Fruit fly (Drosophila melanogaster) whole organism, embryonic: Measurements from ENCODE around the gene CG10738.

Source experiments
- ATbp ChIP-seq: fragments of 200-800 bp; sonication (Bioruptor generic); optimal IDR thresholded peaks from 2 replicates; lab custom pipeline; 2017; ENCODE audit warnings: missing biosample characterization, mild to moderate bottlenecking, missing genetic modification characterization, missing genetic modification reagents
- Bdp1 ChIP-seq: fragments of 200-800 bp; sonication (Bioruptor generic); optimal IDR thresholded peaks from 3 replicates; lab custom pipeline; 2016; ENCODE audit warnings: missing biosample characterization, missing genetic modification characterization
- Bgb ChIP-seq: fragments of 200-800 bp; sonication (Bioruptor generic); IDR thresholded peaks from 2 replicates; pipeline ENCODE4 v1.3.6; 2022; ENCODE audit warnings: missing biosample characterization, missing genetic modification characterization; ENCODE audit not compliant: partially characterized antibody
- CG11504 ChIP-seq: fragments of 200-800 bp; sonication (Bioruptor generic); optimal IDR thresholded peaks from 3 replicates; lab custom pipeline; 2019; ENCODE audit warnings: missing biosample characterization, mild to moderate bottlenecking, missing genetic modification characterization, moderate library complexity
- CG11695 ChIP-seq: fragments of 200-800 bp; sonication (Bioruptor generic); IDR thresholded peaks from 3 replicates; pipeline ENCODE4 v1.3.6; 2022; ENCODE audit warnings: missing biosample characterization, missing genetic modification characterization
- CG14860 ChIP-seq: fragments of 200-800 bp; sonication (Bioruptor generic); IDR thresholded peaks from 3 replicates; pipeline ENCODE4 v1.3.6; 2022; ENCODE audit warnings: missing biosample characterization, missing genetic modification characterization; ENCODE audit not compliant: partially characterized antibody
- CG18619 ChIP-seq: fragments of 200-800 bp; sonication (Bioruptor generic); optimal IDR thresholded peaks from 3 replicates; lab custom pipeline; 2017; ENCODE audit warnings: missing biosample characterization, mild to moderate bottlenecking, missing genetic modification characterization
- CG2129 ChIP-seq: fragments of 200-800 bp; sonication (Bioruptor generic); IDR thresholded peaks from 2 replicates; pipeline ENCODE4 v1.3.6; 2022; ENCODE audit warnings: missing biosample characterization, missing genetic modification characterization; ENCODE audit not compliant: partially characterized antibody
- CG32767 ChIP-seq: fragments of 200-800 bp; sonication (Bioruptor generic); IDR thresholded peaks from 2 replicates; pipeline ENCODE4 v1.3.6; 2022; ENCODE audit warnings: missing biosample characterization, missing genetic modification characterization
- CG42726 ChIP-seq: fragments of 200-800 bp; sonication (Bioruptor generic); IDR thresholded peaks from 2 replicates; pipeline ENCODE4 v1.3.6; 2022; ENCODE audit warnings: missing biosample characterization, missing genetic modification characterization; ENCODE audit not compliant: partially characterized antibody
- CG4360 ChIP-seq: fragments of 200-800 bp; sonication (Bioruptor generic); IDR thresholded peaks from 2 replicates; pipeline ENCODE4 v1.3.6; 2022; ENCODE audit warnings: missing biosample characterization, missing genetic modification characterization
- CG6689 ChIP-seq: fragments of 200-800 bp; sonication (Bioruptor generic); IDR thresholded peaks from 2 replicates; pipeline ENCODE4 v1.3.6; 2022; ENCODE audit warnings: missing biosample characterization, missing genetic modification characterization
- CG7963 ChIP-seq: fragments of 200-800 bp; sonication (Bioruptor generic); IDR thresholded peaks from 3 replicates; pipeline ENCODE4 v1.3.6; 2022; ENCODE audit warnings: missing biosample characterization, missing genetic modification characterization; ENCODE audit not compliant: partially characterized antibody
- CG8388 ChIP-seq: fragments of 200-800 bp; sonication (Bioruptor generic); optimal IDR thresholded peaks from 2 replicates; lab custom pipeline; 2019; ENCODE audit warnings: missing biosample characterization, mild to moderate bottlenecking, missing genetic modification characterization, moderate library complexity
- Dbx ChIP-seq: fragments of 200-800 bp; sonication (Bioruptor generic); IDR thresholded peaks from 3 replicates; pipeline ENCODE4 v1.3.6; 2022; ENCODE audit warnings: missing biosample characterization, missing genetic modification characterization
- Dll ChIP-seq: fragments of 200-800 bp; sonication (Bioruptor generic); IDR thresholded peaks from 4 replicates; pipeline ENCODE4 v1.3.6; 2022; ENCODE audit warnings: missing biosample characterization, missing genetic modification characterization; ENCODE audit not compliant: partially characterized antibody
- E2f1 ChIP-seq: fragments of 200-800 bp; sonication (Bioruptor generic); IDR thresholded peaks from 2 replicates; pipeline ENCODE4 v1.3.6; 2022; ENCODE audit warnings: missing biosample characterization, missing genetic modification characterization
- HLH4C ChIP-seq: fragments of 200-800 bp; sonication (Bioruptor generic); IDR thresholded peaks from 3 replicates; pipeline ENCODE4 v1.3.6; 2022; ENCODE audit warnings: missing biosample characterization, missing genetic modification characterization; ENCODE audit not compliant: partially characterized antibody
- HLH54F ChIP-seq: fragments of 200-800 bp; sonication (Bioruptor generic); optimal IDR thresholded peaks from 3 replicates; lab custom pipeline; 2016; ENCODE audit warnings: missing biosample characterization, missing genetic modification characterization
- HmgD ChIP-seq: fragments of 200-800 bp; sonication (Bioruptor generic); optimal IDR thresholded peaks from 3 replicates; lab custom pipeline; 2016; ENCODE audit warnings: missing biosample characterization, missing genetic modification characterization
- Hmr ChIP-seq: fragments of 200-800 bp; sonication (Bioruptor generic); optimal IDR thresholded peaks from 3 replicates; lab custom pipeline; 2017; ENCODE audit warnings: mild to moderate bottlenecking, missing biosample characterization, missing genetic modification reagents, missing genetic modification characterization
- Hr3 ChIP-seq: fragments of 200-800 bp; sonication (Bioruptor generic); optimal IDR thresholded peaks from 3 replicates; lab custom pipeline; 2016; ENCODE audit warnings: missing biosample characterization, missing genetic modification characterization
- Scr ChIP-seq: fragments of 200-800 bp; sonication (Bioruptor generic); IDR thresholded peaks from 2 replicates; pipeline ENCODE4 v1.3.6; 2022; ENCODE audit warnings: missing biosample characterization, missing genetic modification characterization; ENCODE audit not compliant: partially characterized antibody
- Sin3A ChIP-seq: fragments of >200 bp; optimal IDR thresholded peaks from 2 replicates; lab custom pipeline; 2018
- Sry-δ ChIP-seq: fragments of 200-800 bp; sonication (Bioruptor generic); optimal IDR thresholded peaks from 2 replicates; lab custom pipeline; 2016; ENCODE audit warnings: missing biosample characterization, missing genetic modification characterization
- TFAM ChIP-seq: fragments of 200-800 bp; sonication (Bioruptor generic); optimal IDR thresholded peaks from 2 replicates; lab custom pipeline; 2017; ENCODE audit warnings: missing biosample characterization, missing genetic modification characterization, inconsistent platforms
- Tbp ChIP-seq: fragments of >200 bp; optimal IDR thresholded peaks from 2 replicates; lab custom pipeline; 2018; ENCODE audit warnings: missing biosample characterization, missing genetic modification characterization
- Trl ChIP-seq, 3 experiments: fragments of >200 bp in 2 of 3; fragments of 200-800 bp in 1 of 3; sonication (Bioruptor generic) in 1 of 3; optimal IDR thresholded peaks; 2 replicates in 1 of 3; 3 replicates in 2 of 3; lab custom pipeline; 2016 to 2017; ENCODE audit warnings: missing biosample characterization in 1 of 3, missing genetic modification characterization in 1 of 3
- amos ChIP-seq: fragments of 200-800 bp; sonication (Bioruptor generic); IDR thresholded peaks from 2 replicates; pipeline ENCODE4 v1.3.6; 2022; ENCODE audit warnings: missing biosample characterization, missing genetic modification characterization; ENCODE audit not compliant: partially characterized antibody
- ash1 ChIP-seq: fragments of 200-800 bp; sonication (Bioruptor generic); optimal IDR thresholded peaks from 2 replicates; lab custom pipeline; 2018; ENCODE audit warnings: missing biosample characterization, mild to moderate bottlenecking, missing genetic modification characterization
- ato ChIP-seq: fragments of 200-800 bp; sonication (Bioruptor generic); IDR thresholded peaks from 2 replicates; pipeline ENCODE4 v1.3.6; 2022; ENCODE audit warnings: missing biosample characterization, missing genetic modification characterization; ENCODE audit not compliant: partially characterized antibody
- crc ChIP-seq: fragments of 200-800 bp; sonication (Bioruptor generic); optimal IDR thresholded peaks from 2 replicates; lab custom pipeline; 2016; ENCODE audit warnings: missing biosample characterization, missing genetic modification characterization
- dmrt99B ChIP-seq: fragments of 200-800 bp; sonication (Bioruptor generic); optimal IDR thresholded peaks from 2 replicates; lab custom pipeline; 2018; ENCODE audit warnings: missing biosample characterization, mild to moderate bottlenecking, missing genetic modification characterization, moderate library complexity
- fd3F ChIP-seq: fragments of 200-800 bp; sonication (Bioruptor generic); optimal IDR thresholded peaks from 2 replicates; lab custom pipeline; 2018; ENCODE audit warnings: missing biosample characterization, mild to moderate bottlenecking, missing genetic modification characterization, moderate library complexity
- hb ChIP-seq: fragments of 200-800 bp; sonication (Bioruptor generic); IDR thresholded peaks from 3 replicates; pipeline ENCODE4 v1.3.6; 2022; ENCODE audit warnings: missing biosample characterization, missing genetic modification characterization; ENCODE audit not compliant: partially characterized antibody
- ken ChIP-seq: fragments of 200-800 bp; sonication (Bioruptor generic); IDR thresholded peaks from 3 replicates; pipeline ENCODE4 v1.3.6; 2022; ENCODE audit warnings: missing biosample characterization, missing genetic modification characterization
- klu ChIP-seq: fragments of 200-800 bp; sonication (Bioruptor generic); IDR thresholded peaks from 2 replicates; pipeline ENCODE4 v1.3.6; 2022; ENCODE audit warnings: missing biosample characterization, missing genetic modification characterization
- lola ChIP-seq, 3 experiments: fragments of >200 bp in 2 of 3; fragments of 200-800 bp in 1 of 3; sonication (Bioruptor generic) in 1 of 3; optimal IDR thresholded peaks; 2 replicates each; lab custom pipeline; 2017 to 2019; ENCODE audit warnings: missing biosample characterization in 3 of 3, missing genetic modification characterization in 3 of 3, mild to moderate bottlenecking in 1 of 3, moderate library complexity in 1 of 3
- mld ChIP-seq: fragments of 200-800 bp; sonication (Bioruptor generic); IDR thresholded peaks from 3 replicates; pipeline ENCODE4 v1.3.6; 2022; ENCODE audit warnings: missing biosample characterization, missing genetic modification characterization; ENCODE audit not compliant: partially characterized antibody
- nerfin-2 ChIP-seq: fragments of 200-800 bp; sonication (Bioruptor generic); IDR thresholded peaks from 2 replicates; pipeline ENCODE4 v1.3.6; 2022; ENCODE audit warnings: missing biosample characterization, missing genetic modification characterization; ENCODE audit not compliant: partially characterized antibody
- pb ChIP-seq: fragments of 200-800 bp; sonication (Bioruptor generic); optimal IDR thresholded peaks from 3 replicates; lab custom pipeline; 2016; ENCODE audit warnings: missing biosample characterization, missing genetic modification characterization
- ro ChIP-seq: fragments of 200-800 bp; sonication (Bioruptor generic); IDR thresholded peaks from 2 replicates; pipeline ENCODE4 v1.3.6; 2022; ENCODE audit warnings: missing biosample characterization, missing genetic modification characterization
- sima ChIP-seq: fragments of 200-800 bp; sonication (Bioruptor generic); optimal IDR thresholded peaks from 2 replicates; lab custom pipeline; 2016; ENCODE audit warnings: missing biosample characterization, missing genetic modification characterization
- toy ChIP-seq: fragments of 200-800 bp; sonication (Bioruptor generic); IDR thresholded peaks from 2 replicates; pipeline ENCODE4 v1.3.6; 2022; ENCODE audit warnings: missing biosample characterization, missing genetic modification characterization
- ttk ChIP-seq: fragments of 200-800 bp; sonication (Bioruptor generic); IDR thresholded peaks from 2 replicates; pipeline ENCODE4 v2.1.2; 2022; ENCODE audit warnings: missing biosample characterization, missing genetic modification characterization
- wek ChIP-seq: fragments of 200-800 bp; sonication (Bioruptor generic); optimal IDR thresholded peaks from 3 replicates; lab custom pipeline; 2018; ENCODE audit warnings: missing biosample characterization, mild to moderate bottlenecking, missing genetic modification characterization, moderate library complexity
- zen2 ChIP-seq: fragments of 200-800 bp; sonication (Bioruptor generic); IDR thresholded peaks from 3 replicates; pipeline ENCODE4 v1.3.6; 2022; ENCODE audit warnings: missing biosample characterization, missing genetic modification characterization; ENCODE audit not compliant: partially characterized antibody
- zfh1 ChIP-seq: fragments of 200-800 bp; sonication (Bioruptor generic); IDR thresholded peaks from 3 replicates; pipeline ENCODE4 v1.3.6; 2022; ENCODE audit warnings: missing biosample characterization, missing genetic modification characterization

CG10738 gene

dm6 chr3L:13432791-13433190 is 17.8 kb upstream of the CG10738 start (continued):
- TF ChIP-seq amos (GFP tag; lab: Robert Waterston, UW) (peak; percentile 79), zfh1 (GFP tag; lab: Robert Waterston, UW) (no peak), Bgb (GFP tag; lab: Robert Waterston, UW) (peak; percentile 75), Dll (GFP tag; lab: Robert Waterston, UW) (peak; percentile 19; the same call in 1 of the 4 replicates), CG18619 (GFP tag; lab: Kevin White, UChicago) (no peak), Bdp1 (GFP tag; lab: Kevin White, UChicago) (peak; percentile 98), ro (GFP tag; lab: Robert Waterston, UW) (no peak), wek (GFP tag; lab: Kevin White, UChicago) (peak; percentile 42), CG7963 (peak; percentile 39; the same call in 2 of the 3 replicates), zen2 (GFP tag; lab: Robert Waterston, UW) (no peak; the same call in 2 of the 3 replicates), mld (GFP tag; lab: Robert Waterston, UW) (peak; percentile 68; the same call in 2 of the 3 replicates), nerfin-2 (GFP tag; lab: Robert Waterston, UW) (peak; percentile 55; the same call in 1 of the 2 replicates), CG4360 (GFP tag; lab: Robert Waterston, UW) (no peak), CG42726 (GFP tag; lab: Robert Waterston, UW) (peak; percentile 66), Scr (GFP tag; lab: Robert Waterston, UW) (0 out of 2 replicates have a peak, but pooled peaks have one; percentile 9), CG14860 (GFP tag; lab: Robert Waterston, UW) (peak; percentile 46)

dm6 chr3L:13433522-13433921 is 17.0 kb upstream of the CG10738 start:
- TF ChIP-seq lola (GFP tag; optimal IDR thresholded peaks at IDR 0.05; lab: Kevin White, UChicago), result no peak
- no peak for TF ChIP-seq ttk (GFP tag; lab: Robert Waterston, UW)
- no peak for TF ChIP-seq fd3F
- no peak for TF ChIP-seq crc
- no peak for TF ChIP-seq ash1 (GFP tag; lab: Kevin White, UChicago)
- TF ChIP-seq CG6689 (GFP tag; lab: Robert Waterston, UW), result no peak
- no peak for TF ChIP-seq dmrt99B (tag; lab: Kevin White, UChicago)
- TF ChIP-seq ato (GFP tag; lab: Robert Waterston, UW), result peak; percentile 78
- TF ChIP-seq klu (GFP tag; lab: Robert Waterston, UW), result no peak
- no peak for TF ChIP-seq CG11695 (GFP tag; lab: Robert Waterston, UW)
- TF ChIP-seq CG2129 (GFP tag; lab: Robert Waterston, UW), result no peak
- TF ChIP-seq CG32767 (GFP tag; lab: Robert Waterston, UW), result no peak
- no peak for TF ChIP-seq Trl (optimal IDR thresholded peaks at IDR 0.05; lab: Kevin White, UChicago)
- no peak for TF ChIP-seq Trl (GFP tag; optimal IDR thresholded peaks at IDR 0.05; lab: Kevin White, UChicago)
- TF ChIP-seq ken, result no peak
- TF ChIP-seq HLH54F (GFP tag; lab: Kevin White, UChicago), result no peak
- TF ChIP-seq sima (GFP tag; lab: Kevin White, UChicago), result no peak
- no peak for TF ChIP-seq Tbp (GFP tag; lab: Kevin White, UChicago)
- TF ChIP-seq toy (GFP tag; lab: Robert Waterston, UW), result no peak
- peak; percentile 43; the same call in 1 of the 3 replicates for TF ChIP-seq hb (GFP tag; lab: Robert Waterston, UW)
- no peak for TF ChIP-seq E2f1 (GFP tag; lab: Robert Waterston, UW)
- no peak for TF ChIP-seq Sry-δ (GFP tag; lab: Kevin White, UChicago)
- TF ChIP-seq TFAM, result no peak
- no peak for TF ChIP-seq CG8388
- TF ChIP-seq CG11504 (tag; lab: Kevin White, UChicago), result no peak
- no peak for TF ChIP-seq Sin3A (lab: Kevin White, UChicago)
- TF ChIP-seq Hmr, result no peak
- TF ChIP-seq Hr3 (GFP tag; lab: Kevin White, UChicago), result no peak
- TF ChIP-seq ATbp (GFP tag; lab: Kevin White, UChicago), result no peak
- peak; percentile 62 for TF ChIP-seq HLH4C (GFP tag; lab: Robert Waterston, UW)
- TF ChIP-seq Dbx (GFP tag; lab: Robert Waterston, UW), result no peak
- TF ChIP-seq pb (GFP tag; lab: Kevin White, UChicago), result no peak
- TF ChIP-seq HmgD (GFP tag; lab: Kevin White, UChicago), result no peak
